Fruit fly (Drosophila melanogaster) S2 (cell line): ENCODE measurements around the gene bero.

Experiments
- CG8478 ChIP-seq: fragments of >200 bp; optimal IDR thresholded peaks from 2 replicates; lab custom pipeline; 2018
- CTCF ChIP-seq, 2 experiments: fragments of >200 bp; optimal IDR thresholded peaks; 2 replicates each; lab custom pipeline; 2018

DNA sequence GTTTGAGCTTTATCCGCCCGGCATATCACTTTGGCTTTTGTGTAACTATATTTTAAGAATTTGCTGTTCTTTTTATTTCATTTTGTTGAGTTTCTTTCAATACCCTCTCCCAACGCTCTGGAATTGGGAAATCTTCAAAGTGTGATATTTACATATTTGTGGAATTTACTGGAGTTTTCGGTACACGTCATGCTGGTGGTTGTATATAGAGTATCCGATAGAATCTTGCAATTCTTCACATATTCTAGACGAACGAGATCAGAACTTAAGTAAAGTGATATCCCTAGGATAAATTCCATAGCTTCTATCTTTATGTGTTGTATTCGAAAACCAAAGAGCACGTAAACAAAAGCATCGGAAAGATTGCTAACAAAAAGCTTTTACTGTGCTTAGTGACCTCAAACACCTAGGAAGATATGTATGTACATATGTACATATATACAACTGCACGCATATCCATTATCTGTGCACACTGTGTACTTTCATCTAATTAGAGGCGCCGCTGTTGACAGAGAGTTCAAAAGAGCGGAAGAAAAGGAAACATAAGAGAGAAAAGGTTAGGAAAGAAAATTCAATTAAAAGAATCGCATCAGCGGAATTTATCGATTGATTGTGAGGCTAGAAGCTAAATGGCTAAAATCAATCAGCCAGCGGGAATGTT lies 38.3 kb downstream of the bero start:
- TF ChIP-seq CG8478 (lab: Kevin White, UChicago) (no peak), CTCF (optimal IDR thresholded peaks at IDR 0.05; lab: Kevin White, UChicago) (no peak)
